Fruit fly (Drosophila melanogaster) whole organism, pupa: ENCODE results near the gene CG10098.

Experiments used
- CG10348 ChIP-seq: fragments of 200-800 bp; sonication (Bioruptor generic); IDR thresholded peaks from 2 replicates; pipeline ENCODE4 v1.3.6; 2022; ENCODE audit warnings: missing biosample characterization, missing genetic modification characterization
- CG12605 ChIP-seq: fragments of 200-800 bp; sonication (Bioruptor generic); IDR thresholded peaks from 2 replicates; pipeline ENCODE4 v1.3.6; 2022; ENCODE audit warnings: missing biosample characterization, missing genetic modification characterization
- CG15710 ChIP-seq: fragments of 200-800 bp; sonication (Bioruptor generic); optimal IDR thresholded peaks from 2 replicates; lab custom pipeline; 2018; ENCODE audit warnings: missing biosample characterization, mild to moderate bottlenecking, missing genetic modification characterization, moderate library complexity
- CG17806 ChIP-seq: fragments of 200-800 bp; sonication (Bioruptor generic); optimal IDR thresholded peaks from 2 replicates; lab custom pipeline; 2018; ENCODE audit warnings: missing biosample characterization, mild to moderate bottlenecking, missing genetic modification characterization, moderate library complexity
- CG32121 ChIP-seq: fragments of 200-800 bp; sonication (Bioruptor generic); IDR thresholded peaks from 2 replicates; pipeline ENCODE4 v1.3.6; 2022; ENCODE audit warnings: missing biosample characterization, missing genetic modification characterization
- CG4496 ChIP-seq: fragments of 200-800 bp; sonication (Bioruptor generic); IDR thresholded peaks from 3 replicates; pipeline ENCODE4 v1.3.6; 2022; ENCODE audit warnings: missing biosample characterization, missing genetic modification characterization
- CG8301 ChIP-seq: fragments of 200-800 bp; sonication (Bioruptor generic); optimal IDR thresholded peaks from 2 replicates; lab custom pipeline; 2018; ENCODE audit warnings: missing biosample characterization, mild to moderate bottlenecking, missing genetic modification characterization
- CG9948 ChIP-seq: fragments of 200-800 bp; sonication (Bioruptor generic); optimal IDR thresholded peaks from 2 replicates; lab custom pipeline; 2018; ENCODE audit warnings: missing biosample characterization, mild to moderate bottlenecking, missing genetic modification characterization, moderate library complexity
- EcR ChIP-seq: fragments of 200-800 bp; sonication (Bioruptor generic); optimal IDR thresholded peaks from 3 replicates; lab custom pipeline; 2019; ENCODE audit warnings: missing biosample characterization, missing genetic modification characterization, mild to moderate bottlenecking, moderate library complexity, missing genetic modification reagents
- Pif1B ChIP-seq: fragments of 200-800 bp; sonication (Bioruptor generic); optimal IDR thresholded peaks from 3 replicates; lab custom pipeline; 2016; ENCODE audit warnings: missing biosample characterization, missing genetic modification characterization
- Snoo ChIP-seq: fragments of 200-800 bp; sonication (Bioruptor generic); optimal IDR thresholded peaks from 3 replicates; lab custom pipeline; 2017; ENCODE audit warnings: missing biosample characterization, mild to moderate bottlenecking, missing genetic modification characterization, inconsistent platforms
- gl ChIP-seq: fragments of 200-800 bp; sonication (Bioruptor generic); optimal IDR thresholded peaks from 2 replicates; lab custom pipeline; 2018; ENCODE audit warnings: missing biosample characterization, mild to moderate bottlenecking, missing genetic modification characterization
- rn ChIP-seq: fragments of 200-800 bp; sonication (Bioruptor generic); IDR thresholded peaks from 2 replicates; pipeline ENCODE4 v1.3.6; 2022; ENCODE audit warnings: missing biosample characterization, missing genetic modification characterization

- TF ChIP-seq EcR (peak; percentile 94), CG4496 (GFP tag; lab: Robert Waterston, UW) (no peak), Snoo (tag; lab: Kevin White, UChicago) (peak; percentile 93), Pif1B (GFP tag; lab: Kevin White, UChicago) (peak; percentile 93), CG17806 (tag; lab: Kevin White, UChicago) (peak; percentile 92), CG12605 (GFP tag; lab: Robert Waterston, UW) (no peak), CG8301 (tag; lab: Kevin White, UChicago) (peak; percentile 91), CG9948 (peak; percentile 90), CG10348 (GFP tag; lab: Robert Waterston, UW) (no peak), CG15710 (tag; lab: Kevin White, UChicago) (peak; percentile 89), CG32121 (GFP tag; lab: Robert Waterston, UW) (no peak), rn (GFP tag; lab: Robert Waterston, UW) (no peak), gl (tag; lab: Kevin White, UChicago) (peak; percentile 82)
These were observed 48.6 kb upstream of the CG10098 start for dm6 chr3R:7075712-7076183.
